Fruit fly (Drosophila melanogaster) ovary, adult (tissue): ENCODE data around the gene Dad.

Source experiments
- CG17801 ChIP-seq: fragments of 200-800 bp; optimal IDR thresholded peaks from 2 replicates; lab custom pipeline; 2019; ENCODE audit warnings: missing biosample characterization, mild to moderate bottlenecking, missing genetic modification characterization, moderate library complexity; ENCODE audit not compliant: partially characterized antibody

Dad gene

dm6 chr3R:17066828-17067430 is 13.1 kb downstream of the Dad start:
- no peak for TF ChIP-seq CG17801 (GFP tag; lab: Kevin White, UChicago)

dm6 chr3R:17067721-17068120 is 13.9 kb downstream of the Dad start:
- TF ChIP-seq CG17801 (GFP tag; lab: Kevin White, UChicago) = no peak

DNA sequence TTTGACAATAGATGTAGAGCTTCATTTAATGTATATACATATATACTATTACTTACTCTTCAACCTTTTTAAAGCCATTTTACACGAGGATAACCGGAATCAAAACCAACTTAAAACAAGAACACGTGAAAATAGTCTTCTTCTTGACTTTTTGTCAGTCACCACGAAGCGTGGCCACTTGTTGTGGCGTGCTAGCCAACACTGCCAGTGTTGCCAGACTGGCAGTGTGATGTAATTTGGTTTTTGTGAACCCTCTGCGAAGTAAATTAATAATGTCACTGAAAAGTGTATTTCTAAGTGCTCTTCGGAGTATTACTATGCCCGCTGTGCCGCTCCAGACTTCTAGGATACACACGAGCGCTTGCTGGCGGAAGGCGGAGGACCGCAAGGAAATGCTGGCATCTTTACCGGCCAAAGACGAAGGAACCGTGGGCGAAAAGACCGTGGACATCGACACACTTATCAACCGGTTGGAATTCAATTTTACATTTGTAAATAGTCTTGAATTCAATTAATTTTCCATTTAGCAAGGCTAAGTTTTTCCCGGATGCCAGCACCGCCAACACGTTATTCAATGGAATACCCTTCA is 18.8 kb downstream of the Dad start, which contains the start of the genes Ns1 and mRpS11:
TSS of gene Ns1 (minus strand) at position 150 of the 589 bp plus-strand sequence.
TSS of gene mRpS11 (plus strand) at position 207 of the 589 bp plus-strand sequence.
- TF ChIP-seq CG17801 (GFP tag; lab: Kevin White, UChicago) = no peak

DNA sequence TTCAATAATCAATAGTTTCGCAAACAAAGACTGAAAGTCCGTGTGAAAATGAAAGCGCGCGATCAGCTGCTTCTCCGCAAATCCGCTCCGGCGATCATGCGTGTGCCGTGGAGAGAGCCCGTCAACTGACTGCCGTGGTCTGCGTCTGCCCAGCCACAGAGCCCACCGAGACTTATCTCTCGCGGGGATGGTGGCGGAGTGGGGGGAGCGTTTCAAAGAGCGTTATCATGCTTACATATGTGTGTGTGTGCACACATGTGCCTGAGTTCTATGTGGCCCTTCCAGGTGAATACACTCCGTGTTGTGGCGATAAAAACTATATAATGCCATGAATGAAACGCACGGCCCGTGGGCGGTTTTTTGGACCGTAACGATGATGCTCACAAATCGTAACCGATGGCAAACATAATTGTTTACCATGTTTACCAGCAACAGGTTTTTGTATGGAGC is 24.2 kb downstream of the Dad start:
- TF ChIP-seq CG17801 (GFP tag; lab: Kevin White, UChicago) = no peak

DNA sequence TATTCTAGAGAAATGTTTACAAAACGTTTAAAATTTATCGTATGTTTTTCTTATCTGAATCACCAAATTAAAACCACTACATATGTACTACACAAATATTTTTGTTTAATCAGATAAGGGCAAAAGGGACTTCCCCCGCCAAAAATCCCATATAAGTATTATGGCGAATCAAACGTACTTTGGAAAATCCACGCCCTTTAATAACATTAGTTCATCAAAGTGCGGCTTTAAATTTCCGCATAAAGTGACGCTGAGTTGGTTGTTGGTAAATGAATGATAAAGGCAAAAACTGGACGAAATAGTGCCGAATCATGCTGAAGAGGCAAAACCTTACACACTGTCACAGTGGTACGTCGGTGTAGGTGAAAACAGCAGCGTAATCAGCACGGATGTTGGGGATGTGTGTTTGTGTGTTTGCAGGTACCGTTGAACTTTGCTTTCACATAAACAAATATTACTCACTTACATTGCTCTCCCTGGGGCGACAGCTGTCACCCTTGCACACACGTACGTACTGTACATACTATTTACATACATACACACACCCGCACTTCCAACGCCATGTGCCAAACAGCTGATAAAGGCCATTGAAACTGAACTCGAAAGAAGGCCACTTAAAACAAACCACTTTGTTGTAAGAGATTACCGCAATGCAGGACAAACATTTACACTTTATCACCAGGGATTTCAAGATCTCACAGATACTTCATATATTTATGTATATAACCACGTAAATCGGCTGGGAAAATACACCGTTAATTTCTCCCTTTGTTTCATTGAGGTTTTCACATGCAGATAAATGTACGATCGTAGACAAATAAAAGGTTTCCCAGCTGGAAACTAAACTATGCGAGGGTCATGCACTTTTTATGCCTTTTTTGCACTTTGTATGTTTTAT is 25.4 kb downstream of the Dad start:
- no peak for TF ChIP-seq CG17801 (GFP tag; lab: Kevin White, UChicago)

dm6 chr3R:17079859-17080255 is 26.1 kb downstream of the Dad start, which contains the start of the genes Keap1 and kuk:
Gene Keap1 (minus strand): TSS chr3R:17079945.
Gene kuk (plus strand): TSS chr3R:17080244.
- peak; percentile 52 for TF ChIP-seq CG17801 (GFP tag; lab: Kevin White, UChicago)

DNA sequence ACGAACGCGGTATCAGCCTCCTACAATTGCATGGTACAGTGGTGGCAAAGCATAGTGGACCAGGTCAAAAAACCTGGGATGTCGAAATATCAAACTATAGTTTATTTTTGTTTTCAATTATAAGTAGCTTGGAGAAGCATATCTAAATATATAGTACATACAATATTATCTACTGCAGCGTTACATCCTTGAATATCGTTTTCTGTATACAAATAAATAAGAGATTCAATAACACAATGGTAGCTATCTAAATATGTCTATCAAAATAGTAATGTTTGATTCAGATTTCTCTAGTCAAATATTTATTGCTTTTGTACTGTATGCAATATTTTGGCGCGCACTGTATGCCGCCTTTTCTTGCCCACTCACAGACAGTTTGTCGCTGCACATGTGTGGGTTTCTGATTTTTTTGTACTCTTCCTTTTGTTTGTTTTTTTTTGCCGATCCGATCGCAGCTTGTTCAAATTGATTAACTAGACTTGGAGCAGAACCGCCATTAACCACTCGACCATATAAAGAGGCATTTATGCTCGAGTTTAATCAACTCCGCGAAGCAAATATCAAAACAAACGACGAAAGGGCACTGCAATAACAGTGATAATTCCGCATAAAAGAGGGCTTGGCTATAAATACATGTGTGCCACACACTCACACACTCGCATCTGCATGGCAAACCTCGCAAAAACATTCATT is 27.0 kb downstream of the Dad start:
- TF ChIP-seq CG17801 (GFP tag; lab: Kevin White, UChicago) = peak; percentile 88

- peak; percentile 62 for TF ChIP-seq CG17801 (GFP tag; lab: Kevin White, UChicago)
Measured at dm6 chr3R:17081359-17081935, 27.6 kb downstream of the Dad start.

- TF ChIP-seq CG17801 (GFP tag; lab: Kevin White, UChicago) = no peak
Measured at dm6 chr3R:17082471-17082870, 28.7 kb downstream of the Dad start.

DNA sequence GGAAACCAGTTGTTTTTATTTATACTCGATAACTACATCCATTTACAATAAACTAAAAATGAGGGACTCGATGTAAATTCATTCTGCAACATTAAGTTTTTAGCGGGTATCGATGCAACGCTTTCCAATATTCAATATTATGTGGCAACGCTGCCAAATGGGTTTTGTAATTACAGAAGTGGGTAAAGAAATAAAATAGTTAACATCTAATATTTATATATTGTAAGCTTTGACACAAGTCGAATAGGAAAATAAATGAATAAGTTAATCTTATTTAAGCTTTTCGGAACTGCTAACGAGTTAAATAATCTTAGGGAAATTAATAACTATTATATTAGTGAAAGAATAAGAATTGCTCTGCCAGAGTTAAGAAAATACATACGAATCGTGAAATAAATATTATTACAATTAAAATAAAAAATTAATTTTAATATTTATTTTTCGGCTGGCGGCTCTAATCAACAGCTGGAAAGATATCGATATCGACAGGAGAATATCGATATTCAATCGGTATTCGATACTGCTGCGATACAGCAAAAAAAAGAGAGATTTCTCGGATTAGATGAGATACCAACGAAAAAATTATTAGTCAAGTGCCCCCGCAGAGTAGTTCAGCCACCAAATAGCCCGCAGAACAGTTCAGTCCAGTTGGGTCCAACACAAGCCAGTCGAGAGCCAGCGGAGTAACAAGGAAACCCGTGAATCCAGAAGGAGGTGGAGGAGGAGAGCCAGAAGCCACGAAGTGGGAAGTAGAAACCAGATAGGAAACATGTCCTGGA is 31.4 kb downstream of the Dad start, which contains the start of gene GckIII:
TSS of gene GckIII (plus strand) at position 485 of the 779 bp plus-strand sequence.
- no peak for TF ChIP-seq CG17801 (GFP tag; lab: Kevin White, UChicago)

dm6 chr3R:17087977-17088618 is 34.3 kb downstream of the Dad start, which contains the start of gene cal1:
Gene cal1 (plus strand): TSS chr3R:17088280.
- TF ChIP-seq CG17801 (GFP tag; lab: Kevin White, UChicago) = no peak

dm6 chr3R:17108881-17109280 is 55.1 kb downstream of the Dad start:
- no peak for TF ChIP-seq CG17801 (GFP tag; lab: Kevin White, UChicago)
